Worm (Caenorhabditis elegans) whole organism, L1 larva: ENCODE measurements around the gene lipl-3.

Source experiments
- C04F5.9 ChIP-seq: sonication (generic microtip); optimal IDR thresholded peaks from 2 replicates; lab custom pipeline; 2016; ENCODE audit warnings: missing genetic modification characterization, missing compliant biosample characterization
- aha-1 ChIP-seq: fragments of 150-350 bp; optimal IDR thresholded peaks from 2 replicates; lab custom pipeline; 2014; ENCODE audit warnings: missing biosample characterization, missing genetic modification characterization
- ama-1 ChIP-seq: fragments of 150-350 bp; optimal IDR thresholded peaks from 2 replicates; lab custom pipeline; 2014
- ceh-8 ChIP-seq: fragments of 200-800 bp; sonication (Bioruptor generic); optimal IDR thresholded peaks from 2 replicates; lab custom pipeline; 2018; ENCODE audit warnings: mild to moderate bottlenecking, missing genetic modification characterization, moderate library complexity, missing compliant biosample characterization
- ceh-88 ChIP-seq: fragments of 200-800 bp; sonication (Bioruptor generic); IDR thresholded peaks from 2 replicates; pipeline ENCODE4 v1.3.6; 2022; ENCODE audit warnings: missing genetic modification characterization, missing compliant biosample characterization
- dsc-1 ChIP-seq: sonication (generic microtip); optimal IDR thresholded peaks from 2 replicates; lab custom pipeline; 2016; ENCODE audit warnings: mild to moderate bottlenecking, missing genetic modification characterization, missing compliant biosample characterization
- efl-1 ChIP-seq, 4 experiments: fragments of 150-350 bp; optimal IDR thresholded peaks in 3 of 4; peaks in 1 of 4; 1 replicate in 1 of 4; 2 replicates in 3 of 4; lab custom pipeline; 2014; ENCODE audit warnings: missing biosample characterization in 2 of 4, missing genetic modification characterization in 2 of 4, missing genetic modification reagents in 2 of 4
- efl-3 ChIP-seq: fragments of 200-800 bp; sonication (Bioruptor generic); optimal IDR thresholded peaks from 2 replicates; lab custom pipeline; 2018; ENCODE audit warnings: mild to moderate bottlenecking, missing genetic modification characterization, missing compliant biosample characterization
- elt-3 ChIP-seq, 6 experiments: fragments of 150-350 bp in 1 of 6; sonication (generic microtip); optimal IDR thresholded peaks; 2 replicates each; lab custom pipeline; 2017 to 2018; ENCODE audit warnings: missing biosample characterization in 6 of 6, missing genetic modification characterization in 6 of 6, inconsistent platforms in 1 of 6
- fos-1 ChIP-seq: fragments of 150-350 bp; optimal IDR thresholded peaks from 2 replicates; lab custom pipeline; 2014; ENCODE audit warnings: missing biosample characterization, missing genetic modification characterization
- grh-1 ChIP-seq: fragments of 200-800 bp; sonication (Bioruptor generic); IDR thresholded peaks from 2 replicates; pipeline ENCODE4 v1.3.6; 2022; ENCODE audit warnings: missing genetic modification reagents, missing genetic modification characterization, missing compliant biosample characterization
- hlh-4 ChIP-seq: sonication (generic microtip); optimal IDR thresholded peaks from 2 replicates; lab custom pipeline; 2016; ENCODE audit warnings: mild to moderate bottlenecking, missing genetic modification characterization, missing compliant biosample characterization
- irx-1 ChIP-seq: sonication (generic microtip); optimal IDR thresholded peaks from 2 replicates; lab custom pipeline; 2016; ENCODE audit warnings: missing genetic modification characterization, missing compliant biosample characterization
- isw-1 ChIP-seq: fragments of 200-800 bp; sonication (Bioruptor generic); IDR thresholded peaks from 2 replicates; pipeline ENCODE4 v1.3.6; 2022; ENCODE audit warnings: missing genetic modification characterization, missing compliant biosample characterization
- jun-1 ChIP-seq: fragments of 150-350 bp; optimal IDR thresholded peaks from 2 replicates; lab custom pipeline; 2014; ENCODE audit warnings: missing biosample characterization, missing genetic modification reagents, missing genetic modification characterization
- lin-14 ChIP-seq: fragments of 200-800 bp; sonication (Bioruptor generic); optimal IDR thresholded peaks from 2 replicates; lab custom pipeline; 2018; ENCODE audit warnings: mild to moderate bottlenecking, missing genetic modification characterization, moderate library complexity, missing compliant biosample characterization
- lsy-2 ChIP-seq, 2 experiments: fragments of 150-350 bp; optimal IDR thresholded peaks; 2 replicates each; lab custom pipeline; 2014; ENCODE audit warnings: missing biosample characterization in 2 of 2, missing genetic modification characterization in 2 of 2
- mef-2 ChIP-seq: fragments of 150-350 bp; optimal IDR thresholded peaks from 2 replicates; lab custom pipeline; 2014; ENCODE audit warnings: missing biosample characterization, missing genetic modification characterization
- nhr-12 ChIP-seq: sonication (generic microtip); optimal IDR thresholded peaks from 2 replicates; lab custom pipeline; 2017; ENCODE audit warnings: missing biosample characterization, missing genetic modification characterization
- nhr-20 ChIP-seq: sonication (generic microtip); optimal IDR thresholded peaks from 2 replicates; lab custom pipeline; 2016; ENCODE audit warnings: mild to moderate bottlenecking, missing genetic modification characterization, missing compliant biosample characterization
- nhr-28 ChIP-seq: fragments of 150-350 bp; optimal IDR thresholded peaks from 2 replicates; lab custom pipeline; 2014; ENCODE audit warnings: missing biosample characterization, missing genetic modification characterization
- nhr-47 ChIP-seq: sonication (generic microtip); optimal IDR thresholded peaks from 2 replicates; lab custom pipeline; 2016; ENCODE audit warnings: mild to moderate bottlenecking, missing genetic modification characterization, moderate library complexity, missing compliant biosample characterization
- nhr-85 ChIP-seq: sonication (generic microtip); peaks from one replicate; lab custom pipeline; 2016; ENCODE audit warnings: missing genetic modification characterization, inconsistent platforms, missing compliant biosample characterization
- nhr-90 ChIP-seq: sonication (generic microtip); optimal IDR thresholded peaks from 2 replicates; lab custom pipeline; 2016; ENCODE audit warnings: mild to moderate bottlenecking, missing genetic modification characterization, missing compliant biosample characterization; ENCODE audit not compliant: poor library complexity
- pag-3 ChIP-seq: sonication (generic microtip); optimal IDR thresholded peaks from 2 replicates; lab custom pipeline; 2017; ENCODE audit warnings: missing genetic modification characterization, mild to moderate bottlenecking, missing compliant biosample characterization, antibody characterized with exemption, borderline replicate concordance; ENCODE audit not compliant: insufficient read depth
- pax-3 ChIP-seq: fragments of 200-800 bp; sonication (Bioruptor generic); optimal IDR thresholded peaks from 2 replicates; lab custom pipeline; 2018; ENCODE audit warnings: mild to moderate bottlenecking, missing genetic modification characterization, moderate library complexity, missing compliant biosample characterization
- pqm-1 ChIP-seq: sonication (generic microtip); optimal IDR thresholded peaks from 3 replicates; lab custom pipeline; 2017; ENCODE audit warnings: missing biosample characterization, missing genetic modification characterization
- rnt-1 ChIP-seq: sonication (generic microtip); optimal IDR thresholded peaks from 2 replicates; lab custom pipeline; 2016; ENCODE audit warnings: mild to moderate bottlenecking, missing genetic modification characterization, moderate library complexity, missing compliant biosample characterization
- skn-1 ChIP-seq: fragments of 150-350 bp; optimal IDR thresholded peaks from 2 replicates; lab custom pipeline; 2014; ENCODE audit warnings: missing biosample characterization, missing genetic modification characterization
- sox-4 ChIP-seq: sonication (generic microtip); optimal IDR thresholded peaks from 2 replicates; lab custom pipeline; 2016; ENCODE audit warnings: missing genetic modification characterization, missing compliant biosample characterization
- sup-37 ChIP-seq: fragments of 200-800 bp; sonication (Bioruptor generic); optimal IDR thresholded peaks from 2 replicates; lab custom pipeline; 2018; ENCODE audit warnings: mild to moderate bottlenecking, missing genetic modification characterization, missing compliant biosample characterization
- unc-86 ChIP-seq: sonication (generic microtip); optimal IDR thresholded peaks from 2 replicates; lab custom pipeline; 2016; ENCODE audit warnings: missing genetic modification characterization, missing compliant biosample characterization
- unc-98 ChIP-seq: fragments of 200-800 bp; sonication (Bioruptor generic); IDR thresholded peaks from 2 replicates; pipeline ENCODE4 v1.3.6; 2022; ENCODE audit warnings: missing genetic modification characterization, missing compliant biosample characterization
- zag-1 ChIP-seq: fragments of 150-350 bp; optimal IDR thresholded peaks from 2 replicates; lab custom pipeline; 2014; ENCODE audit warnings: missing biosample characterization, missing genetic modification characterization

Gene lipl-3

ce11 chrV:556055-556454 lies 32.0 kb upstream of the lipl-3 start, which contains the start of gene srx-8:
srx-8 (minus strand) TSS chrV:556155.
- no peak for TF ChIP-seq C04F5.9 (tag; lab: Kevin White, UChicago)
- TF ChIP-seq efl-1 (optimal IDR thresholded peaks at IDR 0.05; lab: Kevin White, UChicago): no peak
- TF ChIP-seq efl-1 (GFP tag; optimal IDR thresholded peaks at IDR 0.05 in 1 of 2; lab: Kevin White, UChicago): peak in 1 of 2 experiments; percentile 56

ce11 chrV:553067-553466 lies 29.0 kb upstream of the lipl-3 start, which contains the start of gene C14C6.8:
C14C6.8 (minus strand) TSS chrV:553167.
- no peak for TF ChIP-seq nhr-28
- no peak for TF ChIP-seq zag-1 (tag; lab: Kevin White, UChicago)
- TF ChIP-seq nhr-85 (tag; lab: Kevin White, UChicago): no peak
- TF ChIP-seq fos-1 (tag; lab: Kevin White, UChicago): no peak
- TF ChIP-seq nhr-12 (tag; lab: Kevin White, UChicago): no peak
- TF ChIP-seq irx-1 (tag; lab: Kevin White, UChicago): no peak
- no peak for TF ChIP-seq pqm-1 (tag; lab: Kevin White, UChicago)
- TF ChIP-seq skn-1: no peak
- TF ChIP-seq unc-86 (tag; lab: Kevin White, UChicago): no peak
- no peak for TF ChIP-seq ceh-8 (GFP tag; lab: Kevin White, UChicago)
- TF ChIP-seq rnt-1 (tag; lab: Kevin White, UChicago): no peak
- no peak for TF ChIP-seq nhr-20 (tag; lab: Kevin White, UChicago)

- TF ChIP-seq unc-98 (GFP tag; lab: Robert Waterston, UW) (no peak), sup-37 (no peak), elt-3 (tag; optimal IDR thresholded peaks at IDR 0.05; lab: Kevin White, UChicago) (no peak), rnt-1 (tag; lab: Kevin White, UChicago) (no peak), ceh-88 (no peak), skn-1 (no peak), efl-3 (GFP tag; lab: Kevin White, UChicago) (no peak), grh-1 (GFP tag; lab: Robert Waterston, UW) (no peak), jun-1 (no peak), nhr-47 (tag; lab: Kevin White, UChicago) (no peak), aha-1 (tag; lab: Kevin White, UChicago) (no peak), lsy-2 (tag; optimal IDR thresholded peaks at IDR 0.05; lab: Kevin White, UChicago) (no peak), hlh-4 (tag; lab: Kevin White, UChicago) (no peak), pag-3 (tag; lab: Kevin White, UChicago) (no peak), sox-4 (tag; lab: Kevin White, UChicago) (no peak)
- TF ChIP-seq, all 84 proteins: peak for 0
Measured at ce11 chrV:552406-552805, 28.4 kb upstream of the lipl-3 start.

ce11 chrV:547980-548379 lies 24.0 kb upstream of the lipl-3 start, which contains the start of gene C14C6.6:
C14C6.6 (minus strand) TSS chrV:548080.
- TF ChIP-seq lin-14 (no peak), pax-3 (no peak), ceh-88 (no peak)

ce11 chrV:543169-543568 lies 19.2 kb upstream of the lipl-3 start, which contains the start of gene C14C6.3:
C14C6.3 (plus strand) TSS chrV:543469.
- no peak for TF ChIP-seq ama-1

ce11 chrV:541470-541869 lies 17.5 kb upstream of the lipl-3 start:
- TF ChIP-seq isw-1 (GFP tag; lab: Robert Waterston, UW): no peak
- TF ChIP-seq nhr-85 (tag; lab: Kevin White, UChicago): peak; percentile 65

ce11 chrV:539040-539510 lies 15.1 kb upstream of the lipl-3 start, which contains the start of gene nhr-155:
nhr-155 (plus strand) TSS chrV:539460.
- TF ChIP-seq nhr-85 (tag; lab: Kevin White, UChicago): peak; percentile 20
- no peak for TF ChIP-seq nhr-90 (tag; lab: Kevin White, UChicago)
- no peak for TF ChIP-seq mef-2 (tag; lab: Kevin White, UChicago)
- TF ChIP-seq dsc-1 (tag; lab: Kevin White, UChicago): no peak
